Fruit fly (Drosophila melanogaster): Measurements from ENCODE around the gene CG31142.

DNA sequence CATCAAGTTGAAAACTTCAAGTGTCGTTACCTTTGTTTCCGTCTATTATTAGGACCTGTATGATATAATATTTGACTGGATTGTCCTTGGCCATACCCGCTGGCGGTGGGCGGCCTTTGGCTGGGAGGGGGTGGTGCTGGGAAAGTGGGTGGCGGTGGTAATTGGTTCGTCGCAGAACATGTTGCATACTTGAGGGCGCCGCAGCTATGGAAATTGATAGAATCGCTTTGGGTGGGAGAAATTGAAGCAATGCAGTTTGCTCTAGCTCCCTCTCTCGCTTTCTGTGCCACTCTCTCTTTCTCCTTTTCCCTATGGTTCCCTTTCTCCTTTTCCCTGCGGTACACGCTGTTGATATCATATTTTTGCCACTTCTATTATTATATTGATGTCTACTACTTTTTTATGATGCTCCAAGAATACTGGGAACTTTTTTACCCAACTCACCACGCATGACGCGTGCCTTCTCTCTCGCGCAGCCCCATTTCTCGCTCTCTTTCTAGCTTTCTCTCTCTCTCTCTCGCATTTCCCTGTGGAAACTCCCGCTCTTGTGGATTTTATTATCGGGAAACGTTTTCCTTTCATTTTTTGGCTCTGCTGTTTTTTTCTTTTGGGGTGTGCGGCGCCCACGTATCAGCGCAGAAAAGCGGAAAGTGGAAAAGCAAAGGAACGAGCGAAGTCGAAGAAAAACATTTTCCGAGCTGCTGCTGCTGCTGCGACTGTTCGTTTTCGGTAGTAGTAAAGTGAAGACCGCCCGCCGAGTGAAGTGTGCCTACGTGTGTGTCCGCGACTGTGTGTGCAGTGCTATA, 36.1 kb downstream of the CG31142 start:
- no peak for TF ChIP-seq CG9948 (tag; optimal IDR thresholded peaks at IDR 0.05)
- TF ChIP-seq CG34367 (tag; optimal IDR thresholded peaks at IDR 0.05) = no peak
- TF ChIP-seq EcR (GFP tag; optimal IDR thresholded peaks at IDR 0.05) = no peak
- no peak for TF ChIP-seq CG14655 (GFP tag; optimal IDR thresholded peaks at IDR 0.05)
- TF ChIP-seq CG8301 (tag; optimal IDR thresholded peaks at IDR 0.05) = no peak

Data from whole organism, pupa.